Fruit fly (Drosophila melanogaster) whole organism, embryonic: ENCODE results near the gene CG13026.
A peak's percentile ranks its signal among the peaks of the same experiment; 100 is the strongest.

Experiments
- B-H2 ChIP-seq: fragments of 200-800 bp; sonication (Bioruptor generic); optimal IDR thresholded peaks from 2 replicates; lab custom pipeline; 2018; ENCODE audit warnings: missing biosample characterization, mild to moderate bottlenecking, missing genetic modification characterization
- BEAF-32 ChIP-seq: fragments of 200-800 bp; sonication (Bioruptor generic); optimal IDR thresholded peaks from 3 replicates; lab custom pipeline; 2017; ENCODE audit warnings: missing biosample characterization, missing genetic modification characterization, mild to moderate bottlenecking, moderate library complexity, missing genetic modification reagents
- CG10321 ChIP-seq: fragments of 200-800 bp; sonication (Bioruptor generic); IDR thresholded peaks from 2 replicates; pipeline ENCODE4 v1.3.6; 2022; ENCODE audit warnings: missing biosample characterization, missing genetic modification characterization
- CG11398 ChIP-seq: fragments of 200-800 bp; sonication (Bioruptor generic); optimal IDR thresholded peaks from 2 replicates; lab custom pipeline; 2016; ENCODE audit warnings: missing biosample characterization, missing genetic modification characterization
- CG15011 ChIP-seq: fragments of 200-800 bp; sonication (Bioruptor generic); optimal IDR thresholded peaks from 3 replicates; lab custom pipeline; 2018; ENCODE audit warnings: missing biosample characterization, mild to moderate bottlenecking, missing genetic modification characterization
- CG16815 ChIP-seq: fragments of 200-800 bp; sonication (Bioruptor generic); optimal IDR thresholded peaks from 3 replicates; lab custom pipeline; 2017; ENCODE audit warnings: missing biosample characterization, mild to moderate bottlenecking, missing genetic modification characterization
- CG17328 ChIP-seq: fragments of 200-800 bp; sonication (Bioruptor generic); IDR thresholded peaks from 2 replicates; pipeline ENCODE4 v1.3.6; 2022; ENCODE audit warnings: missing biosample characterization, missing genetic modification characterization
- CG1792 ChIP-seq: fragments of 200-800 bp; sonication (Bioruptor generic); optimal IDR thresholded peaks from 2 replicates; lab custom pipeline; 2016; ENCODE audit warnings: missing biosample characterization, missing genetic modification characterization
- CG2202 ChIP-seq: fragments of 200-800 bp; sonication (Bioruptor generic); optimal IDR thresholded peaks from 2 replicates; lab custom pipeline; 2018; ENCODE audit warnings: missing biosample characterization, mild to moderate bottlenecking, missing genetic modification characterization
- CG31224 ChIP-seq: fragments of 200-800 bp; sonication (Bioruptor generic); IDR thresholded peaks from 2 replicates; pipeline ENCODE4 v1.3.6; 2022; ENCODE audit warnings: missing biosample characterization, missing genetic modification characterization
- CG3281 ChIP-seq: fragments of 200-800 bp; sonication (Bioruptor generic); optimal IDR thresholded peaks from 3 replicates; lab custom pipeline; 2017; ENCODE audit warnings: missing biosample characterization, mild to moderate bottlenecking, missing genetic modification characterization
- CG5180 ChIP-seq: fragments of 200-800 bp; sonication (Bioruptor generic); optimal IDR thresholded peaks from 3 replicates; lab custom pipeline; 2017; ENCODE audit warnings: missing biosample characterization, missing genetic modification characterization, mild to moderate bottlenecking, moderate library complexity, missing genetic modification reagents
- CG6175 ChIP-seq: fragments of 200-800 bp; sonication (Bioruptor generic); IDR thresholded peaks from 3 replicates; pipeline ENCODE4 v1.3.6; 2022; ENCODE audit warnings: missing biosample characterization, missing genetic modification characterization
- D ChIP-seq, 2 experiments: fragments of 200-800 bp in 1 of 2; fragments of >200 bp in 1 of 2; sonication (Bioruptor generic) in 1 of 2; optimal IDR thresholded peaks; 2 replicates in 1 of 2; 3 replicates in 1 of 2; lab custom pipeline; 2017; ENCODE audit warnings: mild to moderate bottlenecking in 1 of 2, missing biosample characterization in 1 of 2, missing genetic modification characterization in 1 of 2, missing genetic modification reagents in 1 of 2
- Dip3 ChIP-seq: fragments of 200-800 bp; sonication (Bioruptor generic); optimal IDR thresholded peaks from 3 replicates; lab custom pipeline; 2016; ENCODE audit warnings: missing biosample characterization, missing genetic modification characterization
- Drgx ChIP-seq: fragments of 200-800 bp; sonication (Bioruptor generic); IDR thresholded peaks from 2 replicates; pipeline ENCODE4 v1.3.6; 2022; ENCODE audit warnings: missing biosample characterization, missing genetic modification characterization
- Eip74EF ChIP-seq, 2 experiments: fragments of 200-800 bp in 1 of 2; fragments of >200 bp in 1 of 2; sonication (Bioruptor generic) in 1 of 2; optimal IDR thresholded peaks; 2 replicates each; lab custom pipeline; 2017 to 2019; ENCODE audit warnings: missing biosample characterization in 2 of 2, missing genetic modification characterization in 2 of 2, mild to moderate bottlenecking in 1 of 2, moderate library complexity in 1 of 2
- Elba2 ChIP-seq: fragments of 200-800 bp; sonication (Bioruptor generic); optimal IDR thresholded peaks from 3 replicates; lab custom pipeline; 2016; ENCODE audit warnings: missing biosample characterization, missing genetic modification characterization
- Gug ChIP-seq: fragments of 200-800 bp; sonication (Bioruptor generic); IDR thresholded peaks from 4 replicates; pipeline ENCODE4 v1.3.6; 2022; ENCODE audit warnings: missing biosample characterization, missing genetic modification characterization
- H15 ChIP-seq: fragments of 200-800 bp; sonication (Bioruptor generic); IDR thresholded peaks from 3 replicates; pipeline ENCODE4 v1.3.6; 2022; ENCODE audit warnings: missing biosample characterization, missing genetic modification characterization
- Hmx ChIP-seq: fragments of 200-800 bp; sonication (Bioruptor generic); optimal IDR thresholded peaks from 2 replicates; lab custom pipeline; 2016; ENCODE audit warnings: missing biosample characterization, missing genetic modification characterization
- Jarid2 ChIP-seq: fragments of 200-800 bp; sonication (Bioruptor generic); optimal IDR thresholded peaks from 3 replicates; lab custom pipeline; 2017; ENCODE audit warnings: mild to moderate bottlenecking, missing biosample characterization, missing genetic modification reagents, missing genetic modification characterization
- Sry-δ ChIP-seq: fragments of 200-800 bp; sonication (Bioruptor generic); optimal IDR thresholded peaks from 2 replicates; lab custom pipeline; 2016; ENCODE audit warnings: missing biosample characterization, missing genetic modification characterization
- Ssrp ChIP-seq: fragments of 200-800 bp; sonication (Bioruptor generic); optimal IDR thresholded peaks from 2 replicates; lab custom pipeline; 2018; ENCODE audit warnings: missing biosample characterization, mild to moderate bottlenecking, missing genetic modification characterization, moderate library complexity
- ac ChIP-seq: fragments of 200-800 bp; sonication (Bioruptor generic); optimal IDR thresholded peaks from 3 replicates; lab custom pipeline; 2017; ENCODE audit warnings: missing biosample characterization, mild to moderate bottlenecking, missing genetic modification characterization
- bsh ChIP-seq, 2 experiments: fragments of 200-800 bp; sonication (Bioruptor generic); optimal IDR thresholded peaks; 2 replicates each; lab custom pipeline; 2017 to 2018; ENCODE audit warnings: mild to moderate bottlenecking in 2 of 2, missing biosample characterization in 2 of 2, missing genetic modification characterization in 2 of 2, moderate library complexity in 1 of 2
- dati ChIP-seq: fragments of 200-800 bp; sonication (Bioruptor generic); IDR thresholded peaks from 2 replicates; pipeline ENCODE4 v1.3.6; 2022; ENCODE audit warnings: missing biosample characterization, missing genetic modification characterization
- dimm ChIP-seq: fragments of 200-800 bp; sonication (Bioruptor generic); IDR thresholded peaks from 2 replicates; pipeline ENCODE4 v1.3.6; 2022; ENCODE audit warnings: missing biosample characterization, missing genetic modification characterization
- dm ChIP-seq: fragments of 200-800 bp; sonication (Bioruptor generic); optimal IDR thresholded peaks from 3 replicates; lab custom pipeline; 2016; ENCODE audit warnings: missing biosample characterization, missing genetic modification characterization
- dmrt11E ChIP-seq: fragments of 200-800 bp; sonication (Bioruptor generic); optimal IDR thresholded peaks from 3 replicates; lab custom pipeline; 2018; ENCODE audit warnings: missing biosample characterization, mild to moderate bottlenecking, missing genetic modification characterization, moderate library complexity
- fd3F ChIP-seq: fragments of 200-800 bp; sonication (Bioruptor generic); optimal IDR thresholded peaks from 2 replicates; lab custom pipeline; 2018; ENCODE audit warnings: missing biosample characterization, mild to moderate bottlenecking, missing genetic modification characterization, moderate library complexity
- grn ChIP-seq: fragments of 200-800 bp; sonication (Bioruptor generic); optimal IDR thresholded peaks from 3 replicates; lab custom pipeline; 2017; ENCODE audit warnings: missing biosample characterization, missing genetic modification characterization
- gsb ChIP-seq: fragments of 200-800 bp; sonication (Bioruptor generic); IDR thresholded peaks from 2 replicates; pipeline ENCODE4 v1.3.6; 2022; ENCODE audit warnings: missing biosample characterization, missing genetic modification characterization
- hbn ChIP-seq: fragments of 200-800 bp; sonication (Bioruptor generic); IDR thresholded peaks from 2 replicates; pipeline ENCODE4 v1.3.6; 2022; ENCODE audit warnings: missing biosample characterization, missing genetic modification characterization; ENCODE audit not compliant: partially characterized antibody
- inv ChIP-seq: fragments of 200-800 bp; sonication (Bioruptor generic); IDR thresholded peaks from 2 replicates; pipeline ENCODE4 v1.3.6; 2022; ENCODE audit warnings: missing biosample characterization, missing genetic modification characterization; ENCODE audit not compliant: partially characterized antibody
- lab ChIP-seq: fragments of 200-800 bp; sonication (Bioruptor generic); optimal IDR thresholded peaks from 3 replicates; lab custom pipeline; 2017; ENCODE audit warnings: missing biosample characterization, missing genetic modification characterization, mild to moderate bottlenecking, moderate library complexity, missing genetic modification reagents
- maf-S ChIP-seq: fragments of 200-800 bp; sonication (Bioruptor generic); optimal IDR thresholded peaks from 2 replicates; lab custom pipeline; 2016; ENCODE audit warnings: missing biosample characterization, missing genetic modification characterization
- sens ChIP-seq: fragments of 200-800 bp; sonication (Bioruptor generic); peaks from one replicate; lab custom pipeline; 2016; ENCODE audit warnings: missing biosample characterization, missing genetic modification characterization
- sens-2 ChIP-seq: fragments of 200-800 bp; sonication (Bioruptor generic); IDR thresholded peaks from 2 replicates; pipeline ENCODE4 v1.3.6; 2022; ENCODE audit warnings: missing biosample characterization, missing genetic modification characterization
- slbo ChIP-seq: fragments of 200-800 bp; sonication (Bioruptor generic); IDR thresholded peaks from 2 replicates; pipeline ENCODE4 v1.3.6; 2022; ENCODE audit warnings: missing biosample characterization, missing genetic modification characterization
- ssp ChIP-seq: fragments of 200-800 bp; sonication (Bioruptor generic); IDR thresholded peaks from 2 replicates; pipeline ENCODE4 v1.3.6; 2022; ENCODE audit warnings: missing biosample characterization, missing genetic modification characterization
- tll ChIP-seq, 2 experiments: fragments of 200-800 bp in 1 of 2; fragments of >200 bp in 1 of 2; sonication (Bioruptor generic) in 1 of 2; optimal IDR thresholded peaks; 2 replicates each; lab custom pipeline; 2017 to 2019; ENCODE audit warnings: missing biosample characterization in 2 of 2, missing genetic modification characterization in 2 of 2, mild to moderate bottlenecking in 1 of 2, moderate library complexity in 1 of 2
- toy ChIP-seq: fragments of 200-800 bp; sonication (Bioruptor generic); IDR thresholded peaks from 2 replicates; pipeline ENCODE4 v1.3.6; 2022; ENCODE audit warnings: missing biosample characterization, missing genetic modification characterization
- trem ChIP-seq: fragments of 200-800 bp; optimal IDR thresholded peaks from 3 replicates; lab custom pipeline; 2019; ENCODE audit warnings: missing biosample characterization, mild to moderate bottlenecking, missing genetic modification characterization, moderate library complexity
- trh ChIP-seq: fragments of 200-800 bp; sonication (Bioruptor generic); optimal IDR thresholded peaks from 2 replicates; lab custom pipeline; 2016; ENCODE audit warnings: missing biosample characterization, missing genetic modification characterization
- zen ChIP-seq: fragments of 200-800 bp; sonication (Bioruptor generic); optimal IDR thresholded peaks from 3 replicates; lab custom pipeline; 2018; ENCODE audit warnings: missing biosample characterization, mild to moderate bottlenecking, missing genetic modification characterization, moderate library complexity

Gene CG13026

dm6 chr3L:16765647-16766628 is 40.0 kb upstream of the CG13026 start, which contains the start of gene Nrt (continued):
- TF ChIP-seq ac (no peak), CG31224 (GFP tag; lab: Robert Waterston, UW) (no peak), maf-S (no peak), hbn (GFP tag; lab: Robert Waterston, UW) (peak; percentile 20; the same call in 1 of the 2 replicates), sens-2 (GFP tag; lab: Robert Waterston, UW) (0 out of 2 replicates have a peak, but pooled peaks have one; percentile 20), CG16815 (GFP tag; lab: Kevin White, UChicago) (peak; percentile 18), CG11398 (no peak), Sry-δ (GFP tag; lab: Kevin White, UChicago) (no peak), CG2202 (tag; lab: Kevin White, UChicago) (peak; percentile 66), Ssrp (tag; lab: Kevin White, UChicago) (peak; percentile 50), H15 (GFP tag; lab: Robert Waterston, UW) (no peak), BEAF-32 (GFP tag; lab: Kevin White, UChicago) (no peak), inv (0 out of 2 replicates have a peak, but pooled peaks have one; percentile 24), CG6175 (GFP tag; lab: Robert Waterston, UW) (no peak), trem (tag; lab: Kevin White, UChicago) (peak; percentile 38), CG17328 (GFP tag; lab: Robert Waterston, UW) (peak; percentile 71), dm (GFP tag; lab: Kevin White, UChicago) (no peak), ssp (GFP tag; lab: Robert Waterston, UW) (no peak), grn (GFP tag; lab: Kevin White, UChicago) (no peak), gsb (GFP tag; lab: Robert Waterston, UW) (no peak), trh (GFP tag; lab: Kevin White, UChicago) (no peak), dimm (no peak), Gug (GFP tag; lab: Robert Waterston, UW) (no peak), lab (GFP tag; lab: Kevin White, UChicago) (peak; percentile 80), dati (no peak), CG15011 (GFP tag; lab: Kevin White, UChicago) (peak; percentile 58), B-H2 (GFP tag; lab: Kevin White, UChicago) (peak; percentile 53), toy (GFP tag; lab: Robert Waterston, UW) (no peak), CG10321 (no peak), CG1792 (GFP tag; lab: Kevin White, UChicago) (no peak), slbo (GFP tag; lab: Robert Waterston, UW) (peak; percentile 23; the same call in 1 of the 2 replicates), CG5180 (peak; percentile 39)

DNA sequence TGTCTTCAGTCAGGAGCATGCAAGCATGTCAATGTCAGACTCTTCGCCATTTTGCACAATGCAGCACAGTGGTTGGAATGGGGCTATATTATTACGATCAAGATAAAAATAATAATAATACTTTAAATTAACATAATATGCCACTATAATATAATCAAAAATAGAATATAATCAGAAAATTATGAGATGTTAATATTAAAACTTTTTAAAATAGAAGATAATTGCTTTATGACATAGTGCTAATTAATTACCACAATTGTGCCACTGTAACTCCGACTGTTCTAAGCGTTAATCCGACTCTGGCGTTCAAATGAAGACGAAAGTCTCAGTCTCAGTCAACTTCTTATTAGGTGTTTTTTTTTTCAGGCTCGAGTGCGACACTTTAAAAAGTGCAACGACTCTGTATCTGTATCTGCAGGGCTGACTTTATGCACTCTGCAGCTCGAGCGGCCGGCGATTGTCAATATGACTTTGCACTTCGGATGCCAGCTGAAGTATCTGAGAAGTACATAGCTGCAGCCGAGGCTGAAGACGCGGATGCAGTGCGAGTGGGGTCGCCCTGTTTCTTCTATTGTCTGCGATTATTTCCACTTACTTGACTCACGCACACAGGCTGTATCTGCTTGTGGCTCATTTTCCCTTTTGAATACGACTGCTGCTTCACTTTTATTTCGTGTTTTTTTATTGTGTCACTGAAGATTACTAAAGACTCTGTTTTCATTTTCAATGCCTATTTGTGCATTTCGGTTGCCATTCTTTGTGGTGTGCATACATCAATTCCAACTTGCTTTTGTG is 36.4 kb upstream of the CG13026 start:
- TF ChIP-seq Eip74EF (GFP tag; optimal IDR thresholded peaks at IDR 0.05; lab: Kevin White, UChicago): no peak
- peak; percentile 9 to 64 for TF ChIP-seq bsh (GFP tag; optimal IDR thresholded peaks at IDR 0.05; lab: Kevin White, UChicago)
- peak; percentile 30; the same call in 1 of the 2 replicates for TF ChIP-seq Drgx (GFP tag; lab: Robert Waterston, UW)
- TF ChIP-seq Jarid2 (GFP tag; lab: Kevin White, UChicago): no peak
- peak; percentile 1 for TF ChIP-seq sens (GFP tag; lab: Kevin White, UChicago)
- no peak for TF ChIP-seq fd3F (GFP tag; lab: Kevin White, UChicago)
- TF ChIP-seq Dip3 (GFP tag; lab: Kevin White, UChicago): no peak
- TF ChIP-seq H15 (GFP tag; lab: Robert Waterston, UW): no peak
- TF ChIP-seq Hmx (GFP tag; lab: Kevin White, UChicago): no peak
- TF ChIP-seq D (optimal IDR thresholded peaks at IDR 0.05; lab: Kevin White, UChicago): peak; percentile 58
- TF ChIP-seq D (GFP tag; optimal IDR thresholded peaks at IDR 0.05; lab: Kevin White, UChicago): no peak
- peak; percentile 18 for TF ChIP-seq dmrt11E
- peak; percentile 21 for TF ChIP-seq Elba2 (GFP tag; lab: Kevin White, UChicago)
- TF ChIP-seq CG3281 (GFP tag; lab: Kevin White, UChicago): no peak
- peak in 1 of 2 experiments; percentile 7 for TF ChIP-seq tll (GFP tag; optimal IDR thresholded peaks at IDR 0.05; lab: Kevin White, UChicago)
- no peak for TF ChIP-seq zen (tag; lab: Kevin White, UChicago)
